Worm (Caenorhabditis elegans): ENCODE results near the gene pbs-3.
"Not testable (repeated sequence)": the region's sequence is repeated elsewhere in the genome, so short reads cannot be mapped to it uniquely, and the experiment has no call there.

Gene pbs-3

DNA sequence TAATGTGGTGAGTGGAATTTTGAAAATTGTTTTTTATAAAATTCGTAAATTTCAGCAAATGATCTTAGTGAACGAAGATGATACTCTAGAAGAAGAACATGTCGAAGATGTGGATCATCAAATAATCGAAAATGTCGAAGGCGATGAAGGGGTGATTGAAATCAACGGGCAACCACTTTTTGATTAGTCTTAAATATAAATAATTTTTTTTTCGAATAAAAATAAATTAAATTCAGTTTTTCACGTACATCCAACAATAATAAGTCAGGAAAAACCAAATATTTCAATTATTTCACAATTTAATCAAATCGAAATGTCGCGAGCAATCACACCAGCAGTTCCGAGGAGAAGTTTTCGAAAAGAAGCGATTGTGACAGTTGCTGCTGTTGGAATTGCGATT is 17.5 kb downstream of the pbs-3 start, which contains the start of gene ZK546.4:
ZK546.4 (plus strand) TSS at position 301 of the 400 bp plus-strand sequence.
- TF ChIP-seq nhr-12 (tag; optimal IDR thresholded peaks at IDR 0.05) (no peak), lin-39 (tag; optimal IDR thresholded peaks at IDR 0.05) (no peak), nhr-11 (tag; optimal IDR thresholded peaks at IDR 0.05) (no peak), egl-5 (tag; optimal IDR thresholded peaks at IDR 0.05) (no peak), nhr-67 (tag; optimal IDR thresholded peaks at IDR 0.05) (no peak), mdl-1 (tag; optimal IDR thresholded peaks at IDR 0.05) (no peak), egl-27 (tag; optimal IDR thresholded peaks at IDR 0.05) (no peak), ztf-11 (tag; optimal IDR thresholded peaks at IDR 0.05) (no peak), elt-3 (tag; optimal IDR thresholded peaks at IDR 0.05) (no peak), ztf-4 (tag; optimal IDR thresholded peaks at IDR 0.05) (no peak), fkh-10 (GFP tag; optimal IDR thresholded peaks at IDR 0.05) (no peak), lin-15B (tag; optimal IDR thresholded peaks at IDR 0.05) (no peak), nhr-43 (tag; optimal IDR thresholded peaks at IDR 0.05; ENCODE audit: poor library complexity, severe bottlenecking) (no peak), nhr-28 (tag; optimal IDR thresholded peaks at IDR 0.05) (no peak), snpc-4 (tag; optimal IDR thresholded peaks at IDR 0.05) (no peak), zag-1 (tag; optimal IDR thresholded peaks at IDR 0.05) (no peak), fos-1 (tag; optimal IDR thresholded peaks at IDR 0.05) (no peak), nhr-25 (tag; optimal IDR thresholded peaks at IDR 0.05) (no peak)

ce11 chrII:4935518-4935917 is 19.7 kb downstream of the pbs-3 start, which contains the start of gene ZK546.5:
Gene ZK546.5, plus strand, starts transcription at chrII:4935818.
- TF ChIP-seq elt-2 (tag; optimal IDR thresholded peaks at IDR 0.05) (no peak), nhr-76 (tag; optimal IDR thresholded peaks at IDR 0.05) (no peak), lin-15B (tag; optimal IDR thresholded peaks at IDR 0.05) (peak; percentile 1), nfya-1 (tag; optimal IDR thresholded peaks at IDR 0.05; ENCODE audit: insufficient read depth) (peak; percentile 36), ceh-16 (tag; optimal IDR thresholded peaks at IDR 0.05) (no peak), tbx-2 (tag; optimal IDR thresholded peaks at IDR 0.05) (no peak), lin-39 (tag; optimal IDR thresholded peaks at IDR 0.05) (no peak), unc-62 (GFP tag; optimal IDR thresholded peaks at IDR 0.05) (no peak), ZK546.5 (tag; optimal IDR thresholded peaks at IDR 0.05) (no peak), mml-1 (tag; optimal IDR thresholded peaks at IDR 0.05) (no peak)

DNA sequence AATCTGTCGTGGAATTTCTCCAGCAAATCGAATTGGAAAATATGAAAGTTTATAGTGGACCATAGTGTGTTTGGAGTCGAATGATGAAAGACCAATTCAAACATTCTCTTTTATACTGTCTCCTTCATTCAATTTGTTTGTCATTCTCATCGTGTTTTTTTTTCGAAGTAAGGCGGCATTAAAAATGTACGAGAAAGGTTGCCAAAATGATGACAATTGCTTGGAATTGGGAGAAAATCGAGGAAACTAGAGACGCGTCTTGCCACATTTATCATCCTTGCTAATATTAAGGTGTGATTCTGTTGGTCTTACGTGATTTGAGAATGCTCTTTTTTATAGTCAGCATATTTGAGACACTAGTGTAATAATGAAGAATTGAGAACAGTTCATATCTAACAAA is 20.3 kb downstream of the pbs-3 start, which contains the start of gene gst-30:
gst-30 (minus strand) TSS at position 101 of the 400 bp plus-strand sequence.
- TF ChIP-seq nhr-23 (tag; optimal IDR thresholded peaks at IDR 0.05) (no peak), pqm-1 (tag; optimal IDR thresholded peaks at IDR 0.05) (no peak), egl-27 (tag; optimal IDR thresholded peaks at IDR 0.05) (no peak), elt-2 (tag; optimal IDR thresholded peaks at IDR 0.05) (no peak), skn-1 (tag; optimal IDR thresholded peaks at IDR 0.05) (no peak), nfya-1 (tag; optimal IDR thresholded peaks at IDR 0.05; ENCODE audit: insufficient read depth) (no peak), lin-39 (tag; optimal IDR thresholded peaks at IDR 0.05) (no peak), ceh-9 (tag; optimal IDR thresholded peaks at IDR 0.05) (no peak), nhr-28 (tag; optimal IDR thresholded peaks at IDR 0.05) (no peak), hmg-11 (tag; optimal IDR thresholded peaks at IDR 0.05) (no peak), mdl-1 (tag; optimal IDR thresholded peaks at IDR 0.05) (no peak), nhr-43 (tag; optimal IDR thresholded peaks at IDR 0.05; ENCODE audit: poor library complexity, severe bottlenecking) (no peak), ceh-82 (tag; optimal IDR thresholded peaks at IDR 0.05) (no peak), mml-1 (tag; optimal IDR thresholded peaks at IDR 0.05) (no peak), sea-2 (GFP tag; optimal IDR thresholded peaks at IDR 0.05) (no peak), jun-1 (tag; optimal IDR thresholded peaks at IDR 0.05) (no peak), lin-15B (tag; optimal IDR thresholded peaks at IDR 0.05) (no peak), nhr-12 (tag; optimal IDR thresholded peaks at IDR 0.05) (no peak), elt-1 (tag; optimal IDR thresholded peaks at IDR 0.05) (no peak), daf-12 (tag; optimal IDR thresholded peaks at IDR 0.05) (no peak)

- not testable (repeated sequence) for TF ChIP-seq elt-3 (tag; optimal IDR thresholded peaks at IDR 0.05); ceh-9 (tag; optimal IDR thresholded peaks at IDR 0.05); ama-1 (optimal IDR thresholded peaks at IDR 0.05)
These were observed 22.5 kb downstream of the pbs-3 start, which contains the start of gene msp-152 for ce11 chrII:4932727-4933126. Gene msp-152, plus strand, starts transcription at chrII:4933027.
